Worm (Caenorhabditis elegans) whole organism, L4/young adult: Measurements from ENCODE around the gene T18D3.9.

ENCODE experiments used
- W03F9.2 ChIP-seq: fragments of 150-350 bp; optimal IDR thresholded peaks from 2 replicates; lab custom pipeline; 2014; ENCODE audit warnings: missing biosample characterization, missing genetic modification characterization
- dao-5 ChIP-seq: sonication (generic microtip); optimal IDR thresholded peaks from 2 replicates; lab custom pipeline; 2016; ENCODE audit warnings: missing genotype, missing genetic modification characterization, moderate library complexity, missing compliant biosample characterization
- him-1 ChIP-seq: sonication (generic microtip); optimal IDR thresholded peaks from 2 replicates; lab custom pipeline; 2016; ENCODE audit warnings: missing genotype, missing genetic modification reagents, missing genetic modification characterization, missing compliant biosample characterization

DNA sequence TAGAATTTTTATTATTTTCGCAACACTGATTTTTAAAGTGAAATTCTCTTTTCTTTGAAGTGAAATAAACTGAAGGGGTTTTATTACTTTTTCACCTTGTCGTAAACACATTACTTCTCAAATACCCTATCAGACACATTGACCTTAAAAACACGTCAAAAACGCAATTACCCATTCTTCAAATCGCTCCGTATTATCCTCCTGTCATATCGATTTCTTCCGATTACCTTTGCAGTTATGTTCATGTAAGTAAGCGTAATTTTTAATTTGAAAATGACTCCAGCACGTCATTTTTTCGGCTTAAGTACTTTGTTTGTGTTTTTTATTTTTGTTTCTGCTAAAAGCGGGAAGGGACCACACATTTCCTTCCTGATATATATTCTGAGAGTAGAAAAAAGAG, 16.0 kb downstream of the T18D3.9 start:
- no peak for TF ChIP-seq him-1
- TF ChIP-seq W03F9.2 (tag; lab: Kevin White, UChicago), result no peak
- no peak for TF ChIP-seq dao-5
